Worm (Caenorhabditis elegans): ENCODE measurements around the gene B0252.1.

The B0252.1 gene

DNA sequence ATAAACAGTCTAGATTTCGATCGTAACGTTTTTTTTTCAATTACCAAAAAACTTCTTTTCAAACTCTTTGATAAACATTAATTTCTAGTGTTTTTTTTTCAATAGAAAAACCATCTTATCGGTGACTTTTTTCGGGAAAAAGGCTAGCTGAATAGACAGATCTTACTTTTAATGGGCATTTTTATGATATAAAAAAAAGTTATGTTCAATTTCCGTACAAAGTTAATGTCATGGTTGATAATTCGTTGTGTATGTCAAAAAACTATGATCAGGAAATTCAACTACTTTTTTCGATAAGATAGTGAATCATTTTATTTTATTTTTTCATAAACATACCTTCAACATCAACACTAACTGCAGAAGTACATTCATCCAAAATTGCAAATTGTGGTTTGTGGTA, 34.9 kb upstream of the B0252.1 start:
- TF ChIP-seq snpc-1.2 (GFP tag; IDR thresholded peaks at IDR 0.05) (no peak), php-3 (GFP tag; IDR thresholded peaks at IDR 0.05) (peak; percentile 84), dve-1 (tag; optimal IDR thresholded peaks at IDR 0.05; ENCODE audit: insufficient read depth) (peak; percentile 37), daf-16 (GFP tag; optimal IDR thresholded peaks at IDR 0.05) (no peak), daf-16 (tag; optimal IDR thresholded peaks at IDR 0.05) (peak; percentile 58), pqm-1 (tag; optimal IDR thresholded peaks at IDR 0.05) (peak; percentile 29), ces-1 (GFP tag; optimal IDR thresholded peaks at IDR 0.05) (no peak)

DNA sequence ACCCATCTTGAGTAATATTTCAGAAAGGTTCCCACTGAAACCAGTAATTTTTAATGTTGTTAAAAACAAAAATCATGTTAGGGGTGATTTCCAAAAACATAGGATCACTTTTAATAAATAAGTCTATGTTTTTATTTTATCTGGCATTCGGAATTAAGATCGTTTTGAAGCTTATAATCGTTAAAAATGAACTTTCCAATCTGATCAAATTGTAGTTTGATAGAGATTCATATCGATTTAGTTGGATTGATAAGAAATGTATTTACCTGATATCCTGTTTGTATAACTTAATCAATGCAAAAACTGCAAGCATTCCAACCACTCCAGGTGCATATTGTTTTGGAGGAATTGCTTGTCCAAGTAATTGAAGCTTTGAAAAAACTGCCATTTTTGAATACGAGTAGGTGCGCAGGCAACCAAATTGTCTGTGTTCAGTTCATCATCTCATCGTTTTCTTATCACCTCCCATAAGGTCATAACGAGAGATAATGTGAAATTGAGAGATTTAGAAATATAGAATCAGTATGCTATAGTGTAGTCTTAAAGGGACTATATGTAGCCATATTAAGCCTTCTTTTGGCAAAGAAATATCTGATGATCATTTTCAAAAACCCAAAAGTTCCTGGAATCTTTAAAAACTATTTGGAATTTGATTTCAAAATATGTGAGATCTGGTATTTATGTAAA, 32.0 kb upstream of the B0252.1 start, which contains the start of gene pmp-2:
Gene pmp-2 (minus strand): TSS at position 487 of the 687 bp plus-strand sequence.
- TF ChIP-seq spr-1 (tag; optimal IDR thresholded peaks at IDR 0.05) (no peak), ceh-28 (tag; optimal IDR thresholded peaks at IDR 0.05) (no peak), nhr-41 (GFP tag; IDR thresholded peaks at IDR 0.05) (0 out of 2 replicates have a peak, but pooled peaks have one; percentile 21), daf-8 (GFP tag; IDR thresholded peaks at IDR 0.05) (no peak), vab-7 (GFP tag; IDR thresholded peaks at IDR 0.05) (no peak), ceh-62 (tag; optimal IDR thresholded peaks at IDR 0.05) (no peak), hmg-1.1 (GFP tag; IDR thresholded peaks at IDR 0.05) (no peak), lin-13 (GFP tag; optimal IDR thresholded peaks at IDR 0.05) (no peak), T26A8.4 (GFP tag; IDR thresholded peaks at IDR 0.05) (no peak), pqm-1 (tag; optimal IDR thresholded peaks at IDR 0.05) (peak; percentile 29), lin-38 (GFP tag; IDR thresholded peaks at IDR 0.05) (no peak), madf-5 (GFP tag; IDR thresholded peaks at IDR 0.05) (no peak), unc-62 (GFP tag; optimal IDR thresholded peaks at IDR 0.05 in 1 of 2) (no peak), unc-62 (tag; optimal IDR thresholded peaks at IDR 0.05) (no peak), lsy-2 (tag; optimal IDR thresholded peaks at IDR 0.05) (no peak), Y105C5A.15 (GFP tag; IDR thresholded peaks at IDR 0.05) (no peak), ceh-44 (GFP tag; IDR thresholded peaks at IDR 0.05) (no peak), F26F4.8 (GFP tag; conservative IDR thresholded peaks at IDR 0.05) (no peak), nhr-42 (GFP tag; IDR thresholded peaks at IDR 0.05) (no peak), unc-39 (tag; optimal IDR thresholded peaks at IDR 0.05) (no peak), ctbp-1 (GFP tag; IDR thresholded peaks at IDR 0.05) (no peak), ama-1 (optimal IDR thresholded peaks at IDR 0.05) (no peak), egl-27 (tag; optimal IDR thresholded peaks at IDR 0.05) (no peak), cey-2 (tag; optimal IDR thresholded peaks at IDR 0.05; ENCODE audit: borderline replicate concordance, insufficient read depth) (no peak), nhr-11 (tag; optimal IDR thresholded peaks at IDR 0.05) (no peak), attf-4 (tag; optimal IDR thresholded peaks at IDR 0.05) (no peak), ztf-7 (tag; optimal IDR thresholded peaks at IDR 0.05) (no peak), zip-2 (tag; optimal IDR thresholded peaks at IDR 0.05) (no peak), snpc-1.2 (GFP tag; IDR thresholded peaks at IDR 0.05) (no peak), daf-19 (GFP tag; conservative IDR thresholded peaks at IDR 0.05) (no peak), aha-1 (tag) (no peak), duxl-1 (tag; optimal IDR thresholded peaks at IDR 0.05; ENCODE audit: poor library complexity) (no peak), egl-43 (GFP tag; IDR thresholded peaks at IDR 0.05) (no peak), hlh-11 (tag; optimal IDR thresholded peaks at IDR 0.05) (peak; percentile 1), nhr-111 (GFP tag; optimal IDR thresholded peaks at IDR 0.05) (no peak), dmd-6 (GFP tag; IDR thresholded peaks at IDR 0.05) (0 out of 2 replicates have a peak, but pooled peaks have one; percentile 14), ZK337.2 (GFP tag; IDR thresholded peaks at IDR 0.05) (no peak), madf-9 (GFP tag; conservative IDR thresholded peaks at IDR 0.05) (no peak), mdt-29 (GFP tag; IDR thresholded peaks at IDR 0.05) (no peak), nhr-237 (tag; optimal IDR thresholded peaks at IDR 0.05) (no peak), daf-12 (tag; optimal IDR thresholded peaks at IDR 0.05) (no peak), hlh-30 (tag; optimal IDR thresholded peaks at IDR 0.05; ENCODE audit: insufficient read depth) (no peak), gei-8 (GFP tag; optimal IDR thresholded peaks at IDR 0.05) (no peak), lir-3 (tag; optimal IDR thresholded peaks at IDR 0.05) (no peak)
